Fruit fly (Drosophila melanogaster) whole organism, embryonic: ENCODE results near the gene Sf3a2.
A peak's percentile ranks its signal among the peaks of the same experiment; 100 is the strongest.

Source experiments
- BtbVII ChIP-seq: fragments of 200-800 bp; sonication (Bioruptor generic); optimal IDR thresholded peaks from 3 replicates; lab custom pipeline; 2017; ENCODE audit warnings: missing biosample characterization, mild to moderate bottlenecking, missing genetic modification characterization
- CG10209 ChIP-seq: fragments of 200-800 bp; sonication (Bioruptor generic); optimal IDR thresholded peaks from 3 replicates; lab custom pipeline; 2017; ENCODE audit warnings: missing biosample characterization, mild to moderate bottlenecking, missing genetic modification characterization, missing genetic modification reagents
- CG10654 ChIP-seq: fragments of 200-800 bp; sonication (Bioruptor generic); optimal IDR thresholded peaks from 2 replicates; lab custom pipeline; 2016; ENCODE audit warnings: missing biosample characterization, missing genetic modification characterization
- CG14710 ChIP-seq: fragments of 200-800 bp; sonication (Bioruptor generic); optimal IDR thresholded peaks from 3 replicates; lab custom pipeline; 2019; ENCODE audit warnings: missing biosample characterization, mild to moderate bottlenecking, missing genetic modification characterization, moderate library complexity
- CG15479 ChIP-seq: fragments of 200-800 bp; sonication (Bioruptor generic); optimal IDR thresholded peaks from 3 replicates; lab custom pipeline; 2019; ENCODE audit warnings: missing biosample characterization, mild to moderate bottlenecking, missing genetic modification characterization, moderate library complexity
- CG1647 ChIP-seq: fragments of 200-800 bp; sonication (Bioruptor generic); optimal IDR thresholded peaks from 3 replicates; lab custom pipeline; 2016; ENCODE audit warnings: missing biosample characterization, missing genetic modification characterization
- CG17568 ChIP-seq: fragments of 200-800 bp; sonication (Bioruptor generic); optimal IDR thresholded peaks from 2 replicates; lab custom pipeline; 2018; ENCODE audit warnings: missing biosample characterization, mild to moderate bottlenecking, missing genetic modification characterization, moderate library complexity
- CG18011 ChIP-seq: fragments of 200-800 bp; sonication (Bioruptor generic); optimal IDR thresholded peaks from 2 replicates; lab custom pipeline; 2017; ENCODE audit warnings: missing biosample characterization, missing genetic modification characterization, mild to moderate bottlenecking, moderate library complexity, missing genotype
- CG18262 ChIP-seq: fragments of 200-800 bp; optimal IDR thresholded peaks from 3 replicates; lab custom pipeline; 2019; ENCODE audit warnings: missing biosample characterization, mild to moderate bottlenecking, missing genetic modification characterization, moderate library complexity
- CG1832 ChIP-seq: fragments of 200-800 bp; sonication (Bioruptor generic); optimal IDR thresholded peaks from 2 replicates; lab custom pipeline; 2017; ENCODE audit warnings: missing biosample characterization, mild to moderate bottlenecking, missing genetic modification characterization, inconsistent platforms
- CG18599 ChIP-seq: fragments of 200-800 bp; sonication (Bioruptor generic); optimal IDR thresholded peaks from 3 replicates; lab custom pipeline; 2017; ENCODE audit warnings: missing biosample characterization, missing genetic modification characterization, mild to moderate bottlenecking, moderate library complexity, missing genetic modification reagents
- CG2120 ChIP-seq: fragments of 200-800 bp; sonication (Bioruptor generic); optimal IDR thresholded peaks from 3 replicates; lab custom pipeline; 2016; ENCODE audit warnings: missing biosample characterization, missing genetic modification characterization
- CG30020 ChIP-seq: fragments of 200-800 bp; optimal IDR thresholded peaks from 2 replicates; lab custom pipeline; 2019; ENCODE audit warnings: missing biosample characterization, mild to moderate bottlenecking, missing genetic modification characterization, moderate library complexity
- CG33557 ChIP-seq: fragments of 200-800 bp; sonication (Bioruptor generic); optimal IDR thresholded peaks from 2 replicates; lab custom pipeline; 2019; ENCODE audit warnings: missing biosample characterization, mild to moderate bottlenecking, missing genetic modification characterization, moderate library complexity
- CG3847 ChIP-seq: fragments of 200-800 bp; sonication (Bioruptor generic); IDR thresholded peaks from 2 replicates; pipeline ENCODE4 v1.3.6; 2022; ENCODE audit warnings: missing biosample characterization, missing genetic modification characterization
- CG4282 ChIP-seq: fragments of 200-800 bp; sonication (Bioruptor generic); optimal IDR thresholded peaks from 2 replicates; lab custom pipeline; 2016; ENCODE audit warnings: missing biosample characterization, missing genetic modification characterization
- CG4820 ChIP-seq: fragments of 200-800 bp; sonication (Bioruptor generic); optimal IDR thresholded peaks from 3 replicates; lab custom pipeline; 2016; ENCODE audit warnings: missing biosample characterization, missing genetic modification characterization
- CG6791 ChIP-seq: fragments of 200-800 bp; sonication (Bioruptor generic); IDR thresholded peaks from 3 replicates; pipeline ENCODE4 v1.3.6; 2022; ENCODE audit warnings: missing biosample characterization, missing genetic modification characterization; ENCODE audit not compliant: partially characterized antibody
- CG7987 ChIP-seq: fragments of 200-800 bp; sonication (Bioruptor generic); optimal IDR thresholded peaks from 2 replicates; lab custom pipeline; 2018; ENCODE audit warnings: missing biosample characterization, mild to moderate bottlenecking, missing genetic modification characterization, moderate library complexity
- CG8924 ChIP-seq: fragments of 200-800 bp; optimal IDR thresholded peaks from 3 replicates; lab custom pipeline; 2019; ENCODE audit warnings: missing biosample characterization, mild to moderate bottlenecking, missing genetic modification characterization, moderate library complexity
- CoRest ChIP-seq: fragments of 200-800 bp; sonication (Bioruptor generic); optimal IDR thresholded peaks from 3 replicates; lab custom pipeline; 2018; ENCODE audit warnings: missing biosample characterization, mild to moderate bottlenecking, missing genetic modification characterization, moderate library complexity
- Dip2 ChIP-seq: fragments of 200-800 bp; sonication (Bioruptor generic); IDR thresholded peaks from 2 replicates; pipeline ENCODE4 v1.3.6; 2022; ENCODE audit warnings: missing biosample characterization, missing genetic modification characterization
- Fer1 ChIP-seq: fragments of 200-800 bp; sonication (Bioruptor generic); optimal IDR thresholded peaks from 2 replicates; lab custom pipeline; 2017; ENCODE audit warnings: missing biosample characterization, mild to moderate bottlenecking, missing genetic modification characterization
- Fer2 ChIP-seq: fragments of 200-800 bp; sonication (Bioruptor generic); optimal IDR thresholded peaks from 2 replicates; lab custom pipeline; 2018; ENCODE audit warnings: missing biosample characterization, mild to moderate bottlenecking, missing genetic modification characterization, moderate library complexity
- Gsc ChIP-seq: fragments of 200-800 bp; sonication (Bioruptor generic); IDR thresholded peaks from 2 replicates; pipeline ENCODE4 v1.3.6; 2022; ENCODE audit warnings: missing biosample characterization, missing genetic modification characterization
- Hand ChIP-seq: fragments of 200-800 bp; sonication (Bioruptor generic); optimal IDR thresholded peaks from 2 replicates; lab custom pipeline; 2017; ENCODE audit warnings: mild to moderate bottlenecking, missing biosample characterization, missing genetic modification reagents, missing genetic modification characterization
- HmgZ ChIP-seq: fragments of 200-800 bp; sonication (Bioruptor generic); optimal IDR thresholded peaks from 2 replicates; lab custom pipeline; 2018; ENCODE audit warnings: missing biosample characterization, mild to moderate bottlenecking, missing genetic modification characterization
- Lpt ChIP-seq: fragments of >200 bp; optimal IDR thresholded peaks from 2 replicates; lab custom pipeline; 2018; ENCODE audit warnings: missing biosample characterization, missing genetic modification characterization
- MBD-R2 ChIP-seq: fragments of 200-800 bp; sonication (Bioruptor generic); IDR thresholded peaks from 2 replicates; pipeline ENCODE4 v1.3.6; 2022; ENCODE audit warnings: missing biosample characterization, missing genetic modification characterization
- Med ChIP-seq: fragments of 200-800 bp; sonication (Bioruptor generic); peaks from one replicate; lab custom pipeline; 2016; ENCODE audit warnings: missing biosample characterization, missing genetic modification characterization, mild to moderate bottlenecking, inconsistent platforms, moderate library complexity
- Ptx1 ChIP-seq: fragments of 200-800 bp; sonication (Bioruptor generic); IDR thresholded peaks from 2 replicates; pipeline ENCODE4 v1.3.6; 2022; ENCODE audit warnings: missing biosample characterization, missing genetic modification characterization
- Sry-β ChIP-seq: fragments of 200-800 bp; sonication (Bioruptor generic); optimal IDR thresholded peaks from 2 replicates; lab custom pipeline; 2018; ENCODE audit warnings: missing biosample characterization, mild to moderate bottlenecking, missing genetic modification characterization, moderate library complexity
- Tbp ChIP-seq: fragments of >200 bp; optimal IDR thresholded peaks from 2 replicates; lab custom pipeline; 2018; ENCODE audit warnings: missing biosample characterization, missing genetic modification characterization
- YL-1 ChIP-seq: fragments of 200-800 bp; sonication (Bioruptor generic); optimal IDR thresholded peaks from 3 replicates; lab custom pipeline; 2017; ENCODE audit warnings: missing biosample characterization, mild to moderate bottlenecking, missing genetic modification characterization
- ato ChIP-seq: fragments of 200-800 bp; sonication (Bioruptor generic); IDR thresholded peaks from 2 replicates; pipeline ENCODE4 v1.3.6; 2022; ENCODE audit warnings: missing biosample characterization, missing genetic modification characterization; ENCODE audit not compliant: partially characterized antibody
- bsh ChIP-seq, 2 experiments: fragments of 200-800 bp; sonication (Bioruptor generic); optimal IDR thresholded peaks; 2 replicates each; lab custom pipeline; 2017 to 2018; ENCODE audit warnings: mild to moderate bottlenecking in 2 of 2, missing biosample characterization in 2 of 2, missing genetic modification characterization in 2 of 2, moderate library complexity in 1 of 2
- croc ChIP-seq: fragments of 200-800 bp; sonication (Bioruptor generic); conservative IDR thresholded peaks from 3 replicates; pipeline ENCODE4 v1.3.6; 2022; ENCODE audit warnings: missing biosample characterization, missing genetic modification characterization
- danr ChIP-seq: fragments of 200-800 bp; sonication (Bioruptor generic); IDR thresholded peaks from 2 replicates; pipeline ENCODE4 v1.3.6; 2022; ENCODE audit warnings: missing biosample characterization, missing genetic modification characterization
- esg ChIP-seq: fragments of 200-800 bp; sonication (Bioruptor generic); conservative IDR thresholded peaks from 2 replicates; pipeline ENCODE4 v1.3.6; 2022; ENCODE audit warnings: missing biosample characterization, missing genetic modification characterization
- hbn ChIP-seq: fragments of 200-800 bp; sonication (Bioruptor generic); IDR thresholded peaks from 2 replicates; pipeline ENCODE4 v1.3.6; 2022; ENCODE audit warnings: missing biosample characterization, missing genetic modification characterization; ENCODE audit not compliant: partially characterized antibody
- inv ChIP-seq: fragments of 200-800 bp; sonication (Bioruptor generic); IDR thresholded peaks from 2 replicates; pipeline ENCODE4 v1.3.6; 2022; ENCODE audit warnings: missing biosample characterization, missing genetic modification characterization; ENCODE audit not compliant: partially characterized antibody
- kay ChIP-seq: fragments of 200-800 bp; sonication (Bioruptor generic); optimal IDR thresholded peaks from 2 replicates; lab custom pipeline; 2016; ENCODE audit warnings: missing biosample characterization, missing genetic modification characterization
- knrl ChIP-seq: fragments of 200-800 bp; sonication (Bioruptor generic); IDR thresholded peaks from 3 replicates; pipeline ENCODE4 v1.3.6; 2022; ENCODE audit warnings: missing biosample characterization, missing genetic modification characterization; ENCODE audit not compliant: partially characterized antibody
- ranshi ChIP-seq: fragments of 200-800 bp; sonication (Bioruptor generic); IDR thresholded peaks from 2 replicates; pipeline ENCODE4 v1.3.6; 2022; ENCODE audit warnings: missing biosample characterization, missing genetic modification characterization
- repo ChIP-seq: fragments of 200-800 bp; sonication (Bioruptor generic); optimal IDR thresholded peaks from 2 replicates; lab custom pipeline; 2016; ENCODE audit warnings: missing biosample characterization, missing genetic modification characterization
- sens ChIP-seq: fragments of 200-800 bp; sonication (Bioruptor generic); peaks from one replicate; lab custom pipeline; 2016; ENCODE audit warnings: missing biosample characterization, missing genetic modification characterization
- shn ChIP-seq: fragments of 200-800 bp; sonication (Bioruptor generic); optimal IDR thresholded peaks from 3 replicates; lab custom pipeline; 2016; ENCODE audit warnings: missing biosample characterization, missing genetic modification characterization
- tna ChIP-seq: fragments of 200-800 bp; sonication (Bioruptor generic); IDR thresholded peaks from 2 replicates; pipeline ENCODE4 v1.3.6; 2022; ENCODE audit warnings: missing biosample characterization, missing genetic modification characterization; ENCODE audit not compliant: partially characterized antibody
- unc-4 ChIP-seq: fragments of 200-800 bp; sonication (Bioruptor generic); IDR thresholded peaks from 2 replicates; pipeline ENCODE4 v1.3.6; 2022; ENCODE audit warnings: missing biosample characterization, missing genetic modification characterization; ENCODE audit not compliant: partially characterized antibody
- wor ChIP-seq: fragments of 200-800 bp; sonication (Bioruptor generic); IDR thresholded peaks from 2 replicates; pipeline ENCODE4 v1.3.6; 2022; ENCODE audit warnings: missing biosample characterization, missing genetic modification characterization

Gene Sf3a2

dm6 chr3L:12849867-12850301 lies 36.1 kb upstream of the Sf3a2 start, which contains the start of the genes CG10948 and Wbp2 (continued):
- no peak for TF ChIP-seq CG15479 (GFP tag; lab: Kevin White, UChicago)
- TF ChIP-seq CG18599 (GFP tag; lab: Kevin White, UChicago), result no peak
- no peak for TF ChIP-seq Dip2
- TF ChIP-seq croc (GFP tag; lab: Robert Waterston, UW), result no peak
- TF ChIP-seq wor (GFP tag; lab: Robert Waterston, UW), result no peak
- TF ChIP-seq CG17568 (GFP tag; lab: Kevin White, UChicago), result no peak
- TF ChIP-seq CG2120 (GFP tag; lab: Kevin White, UChicago), result peak; percentile 19
- peak; percentile 34 for TF ChIP-seq Sry-β
- no peak for TF ChIP-seq shn (GFP tag; lab: Kevin White, UChicago)
- TF ChIP-seq ranshi, result peak; percentile 83; the same call in 1 of the 2 replicates
- TF ChIP-seq YL-1 (GFP tag; lab: Kevin White, UChicago), result peak; percentile 99
- no peak for TF ChIP-seq repo
- TF ChIP-seq CG3847 (GFP tag; lab: Robert Waterston, UW), result no peak
- TF ChIP-seq BtbVII (GFP tag; lab: Kevin White, UChicago), result peak; percentile 54
- peak; percentile 50; the same call in 1 of the 2 replicates for TF ChIP-seq inv
- no peak for TF ChIP-seq Ptx1 (GFP tag; lab: Robert Waterston, UW)
- TF ChIP-seq CG8924 (tag; lab: Kevin White, UChicago), result no peak
- peak; percentile 66 for TF ChIP-seq MBD-R2 (GFP tag; lab: Robert Waterston, UW)
- TF ChIP-seq CG33557 (GFP tag; lab: Kevin White, UChicago), result no peak
- no peak for TF ChIP-seq CoRest (tag; lab: Kevin White, UChicago)
- peak; percentile 62 for TF ChIP-seq Med (GFP tag; lab: Kevin White, UChicago)
- no peak for TF ChIP-seq Hand (GFP tag; lab: Kevin White, UChicago)
- peak; percentile 39; the same call in 1 of the 2 replicates for TF ChIP-seq hbn
- no peak for TF ChIP-seq Fer2 (tag; lab: Kevin White, UChicago)
- TF ChIP-seq CG4820 (GFP tag; lab: Kevin White, UChicago), result no peak
- no peak; the same call in 2 of the 3 replicates for TF ChIP-seq CG6791
- peak; percentile 9 for TF ChIP-seq HmgZ (tag; lab: Kevin White, UChicago)
- TF ChIP-seq CG18262 (tag; lab: Kevin White, UChicago), result no peak
- TF ChIP-seq tna (GFP tag; lab: Robert Waterston, UW), result peak; percentile 30; the same call in 1 of the 2 replicates
- no peak for TF ChIP-seq Tbp (GFP tag; lab: Kevin White, UChicago)
- TF ChIP-seq esg (GFP tag; lab: Robert Waterston, UW), result no peak
- TF ChIP-seq CG10654 (GFP tag; lab: Kevin White, UChicago), result no peak
- TF ChIP-seq CG14710 (tag; lab: Kevin White, UChicago), result peak; percentile 62
- peak; percentile 58 for TF ChIP-seq unc-4 (GFP tag; lab: Robert Waterston, UW)
- peak; percentile 1 for TF ChIP-seq CG18011 (GFP tag; lab: Kevin White, UChicago)
- TF ChIP-seq knrl (GFP tag; lab: Robert Waterston, UW), result 0 out of 3 replicates have a peak, but pooled peaks have one; percentile 54
- no peak for TF ChIP-seq CG1647
- TF ChIP-seq CG1832 (GFP tag; lab: Kevin White, UChicago), result no peak
- no peak for TF ChIP-seq danr (GFP tag; lab: Robert Waterston, UW)
- peak; percentile 100 for TF ChIP-seq kay (GFP tag; lab: Kevin White, UChicago)
- peak; percentile 88 for TF ChIP-seq sens (GFP tag; lab: Kevin White, UChicago)
- no peak for TF ChIP-seq Gsc (GFP tag; lab: Robert Waterston, UW)
- TF ChIP-seq CG10209 (GFP tag; lab: Kevin White, UChicago), result no peak
- TF ChIP-seq bsh (GFP tag; optimal IDR thresholded peaks at IDR 0.05; lab: Kevin White, UChicago), result peak in 1 of 2 experiments; percentile 48
- TF ChIP-seq CG4282 (GFP tag; lab: Kevin White, UChicago), result no peak
- TF ChIP-seq Lpt (GFP tag; lab: Kevin White, UChicago), result no peak
- peak; percentile 7 for TF ChIP-seq Fer1 (GFP tag; lab: Kevin White, UChicago)
- no peak for TF ChIP-seq CG7987
- TF ChIP-seq ato, result no peak
- TF ChIP-seq CG30020, result peak; percentile 35
